Fruit fly (Drosophila melanogaster) whole organism, embryonic: Measurements from ENCODE around the gene CG4313.

Experiments used
- Antp ChIP-seq: fragments of 200-800 bp; sonication (Bioruptor generic); optimal IDR thresholded peaks from 3 replicates; lab custom pipeline; 2016; ENCODE audit warnings: missing biosample characterization, missing genetic modification characterization
- B-H2 ChIP-seq: fragments of 200-800 bp; sonication (Bioruptor generic); optimal IDR thresholded peaks from 2 replicates; lab custom pipeline; 2018; ENCODE audit warnings: missing biosample characterization, mild to moderate bottlenecking, missing genetic modification characterization
- Bdp1 ChIP-seq: fragments of 200-800 bp; sonication (Bioruptor generic); optimal IDR thresholded peaks from 3 replicates; lab custom pipeline; 2016; ENCODE audit warnings: missing biosample characterization, missing genetic modification characterization
- BtbVII ChIP-seq: fragments of 200-800 bp; sonication (Bioruptor generic); optimal IDR thresholded peaks from 3 replicates; lab custom pipeline; 2017; ENCODE audit warnings: missing biosample characterization, mild to moderate bottlenecking, missing genetic modification characterization
- C15 ChIP-seq: fragments of 200-800 bp; sonication (Bioruptor generic); IDR thresholded peaks from 3 replicates; pipeline ENCODE4 v1.3.6; 2022; ENCODE audit warnings: missing biosample characterization, missing genetic modification characterization
- CG10209 ChIP-seq: fragments of 200-800 bp; sonication (Bioruptor generic); optimal IDR thresholded peaks from 3 replicates; lab custom pipeline; 2017; ENCODE audit warnings: missing biosample characterization, mild to moderate bottlenecking, missing genetic modification characterization, missing genetic modification reagents
- CG10565 ChIP-seq: fragments of 200-800 bp; sonication (Bioruptor generic); optimal IDR thresholded peaks from 3 replicates; lab custom pipeline; 2016; ENCODE audit warnings: missing biosample characterization, mild to moderate bottlenecking, missing genetic modification characterization
- CG12219 ChIP-seq: fragments of 200-800 bp; sonication (Bioruptor generic); optimal IDR thresholded peaks from 3 replicates; lab custom pipeline; 2018; ENCODE audit warnings: missing biosample characterization, mild to moderate bottlenecking, missing genetic modification characterization
- CG12391 ChIP-seq: fragments of 200-800 bp; sonication (Bioruptor generic); optimal IDR thresholded peaks from 3 replicates; lab custom pipeline; 2018; ENCODE audit warnings: missing biosample characterization, mild to moderate bottlenecking, missing genetic modification characterization, moderate library complexity
- CG16779 ChIP-seq: fragments of 200-800 bp; sonication (Bioruptor generic); IDR thresholded peaks from 2 replicates; pipeline ENCODE4 v1.3.6; 2022; ENCODE audit warnings: missing biosample characterization, missing genetic modification characterization
- CG16813 ChIP-seq: fragments of 200-800 bp; sonication (Bioruptor generic); IDR thresholded peaks from 3 replicates; pipeline ENCODE4 v1.3.6; 2022; ENCODE audit warnings: missing biosample characterization, missing genetic modification characterization; ENCODE audit not compliant: partially characterized antibody
- CG2678 ChIP-seq: fragments of 200-800 bp; sonication (Bioruptor generic); optimal IDR thresholded peaks from 3 replicates; lab custom pipeline; 2019; ENCODE audit warnings: missing biosample characterization, mild to moderate bottlenecking, missing genetic modification characterization, moderate library complexity
- CG3163 ChIP-seq: fragments of 200-800 bp; sonication (Bioruptor generic); optimal IDR thresholded peaks from 3 replicates; lab custom pipeline; 2016; ENCODE audit warnings: missing biosample characterization, missing genetic modification characterization
- CG3726 ChIP-seq: fragments of 200-800 bp; sonication (Bioruptor generic); IDR thresholded peaks from 3 replicates; pipeline ENCODE4, ENCODE4 v1.3.6; 2022; ENCODE audit warnings: missing biosample characterization, missing genetic modification characterization
- CG43689 ChIP-seq: fragments of 200-800 bp; sonication (Bioruptor generic); IDR thresholded peaks from 2 replicates; pipeline ENCODE4 v1.3.6; 2022; ENCODE audit warnings: missing biosample characterization, missing genetic modification characterization
- CG4404 ChIP-seq: fragments of 200-800 bp; sonication (Bioruptor generic); IDR thresholded peaks from 2 replicates; pipeline ENCODE4 v1.3.6; 2022; ENCODE audit warnings: missing biosample characterization, missing genetic modification characterization
- CG4707 ChIP-seq: fragments of 200-800 bp; sonication (Bioruptor generic); optimal IDR thresholded peaks from 2 replicates; lab custom pipeline; 2018; ENCODE audit warnings: missing biosample characterization, mild to moderate bottlenecking, missing genetic modification characterization, moderate library complexity
- CG7372 ChIP-seq: fragments of 200-800 bp; sonication (Bioruptor generic); IDR thresholded peaks from 2 replicates; pipeline ENCODE4 v1.3.6; 2022; ENCODE audit warnings: missing biosample characterization, missing genetic modification characterization
- Camta ChIP-seq: fragments of 200-800 bp; sonication (Bioruptor generic); optimal IDR thresholded peaks from 2 replicates; lab custom pipeline; 2016; ENCODE audit warnings: missing biosample characterization, missing genetic modification characterization
- D19A ChIP-seq: fragments of 200-800 bp; optimal IDR thresholded peaks from 3 replicates; lab custom pipeline; 2019; ENCODE audit warnings: missing biosample characterization, mild to moderate bottlenecking, missing genetic modification characterization, moderate library complexity
- Dp ChIP-seq: fragments of 200-800 bp; sonication (Bioruptor generic); optimal IDR thresholded peaks from 2 replicates; lab custom pipeline; 2018; ENCODE audit warnings: missing biosample characterization, mild to moderate bottlenecking, missing genetic modification characterization, moderate library complexity
- Elba2 ChIP-seq: fragments of 200-800 bp; sonication (Bioruptor generic); optimal IDR thresholded peaks from 3 replicates; lab custom pipeline; 2016; ENCODE audit warnings: missing biosample characterization, missing genetic modification characterization
- Gug ChIP-seq: fragments of 200-800 bp; sonication (Bioruptor generic); IDR thresholded peaks from 4 replicates; pipeline ENCODE4 v1.3.6; 2022; ENCODE audit warnings: missing biosample characterization, missing genetic modification characterization
- HLH4C ChIP-seq: fragments of 200-800 bp; sonication (Bioruptor generic); IDR thresholded peaks from 3 replicates; pipeline ENCODE4 v1.3.6; 2022; ENCODE audit warnings: missing biosample characterization, missing genetic modification characterization; ENCODE audit not compliant: partially characterized antibody
- HLHmδ ChIP-seq: fragments of 200-800 bp; sonication (Bioruptor generic); optimal IDR thresholded peaks from 2 replicates; lab custom pipeline; 2018; ENCODE audit warnings: missing biosample characterization, mild to moderate bottlenecking, missing genetic modification characterization, moderate library complexity
- Lpt ChIP-seq: fragments of >200 bp; optimal IDR thresholded peaks from 2 replicates; lab custom pipeline; 2018; ENCODE audit warnings: missing biosample characterization, missing genetic modification characterization
- Nf-YA ChIP-seq: fragments of 200-800 bp; sonication (Bioruptor generic); IDR thresholded peaks from 2 replicates; pipeline ENCODE4 v1.3.6; 2022; ENCODE audit warnings: missing biosample characterization, missing genetic modification characterization
- Six4 ChIP-seq: fragments of 200-800 bp; sonication (Bioruptor generic); optimal IDR thresholded peaks from 2 replicates; lab custom pipeline; 2016; ENCODE audit warnings: missing biosample characterization, missing genetic modification characterization
- Sox100B ChIP-seq: fragments of 200-800 bp; sonication (Bioruptor generic); optimal IDR thresholded peaks from 3 replicates; lab custom pipeline; 2018; ENCODE audit warnings: missing biosample characterization, mild to moderate bottlenecking, missing genetic modification characterization
- Ssrp ChIP-seq: fragments of 200-800 bp; sonication (Bioruptor generic); optimal IDR thresholded peaks from 2 replicates; lab custom pipeline; 2018; ENCODE audit warnings: missing biosample characterization, mild to moderate bottlenecking, missing genetic modification characterization, moderate library complexity
- TFAM ChIP-seq: fragments of 200-800 bp; sonication (Bioruptor generic); optimal IDR thresholded peaks from 2 replicates; lab custom pipeline; 2017; ENCODE audit warnings: missing biosample characterization, missing genetic modification characterization, inconsistent platforms
- Usf ChIP-seq: fragments of 200-800 bp; sonication (Bioruptor generic); optimal IDR thresholded peaks from 2 replicates; lab custom pipeline; 2017; ENCODE audit warnings: missing genotype, missing biosample characterization, missing genetic modification characterization
- bsh ChIP-seq, 2 experiments: fragments of 200-800 bp; sonication (Bioruptor generic); optimal IDR thresholded peaks; 2 replicates each; lab custom pipeline; 2017 to 2018; ENCODE audit warnings: mild to moderate bottlenecking in 2 of 2, missing biosample characterization in 2 of 2, missing genetic modification characterization in 2 of 2, moderate library complexity in 1 of 2
- da ChIP-seq: fragments of 200-800 bp; sonication (Bioruptor generic); optimal IDR thresholded peaks from 2 replicates; lab custom pipeline; 2016; ENCODE audit warnings: missing biosample characterization, missing genetic modification characterization
- dmrt11E ChIP-seq: fragments of 200-800 bp; sonication (Bioruptor generic); optimal IDR thresholded peaks from 3 replicates; lab custom pipeline; 2018; ENCODE audit warnings: missing biosample characterization, mild to moderate bottlenecking, missing genetic modification characterization, moderate library complexity
- dmrt99B ChIP-seq: fragments of 200-800 bp; sonication (Bioruptor generic); optimal IDR thresholded peaks from 2 replicates; lab custom pipeline; 2018; ENCODE audit warnings: missing biosample characterization, mild to moderate bottlenecking, missing genetic modification characterization, moderate library complexity
- dpn ChIP-seq, 2 experiments: fragments of 200-800 bp; sonication (Bioruptor generic); optimal IDR thresholded peaks; 3 replicates each; lab custom pipeline; 2016; ENCODE audit warnings: missing biosample characterization in 2 of 2, missing genetic modification characterization in 2 of 2
- fd102C ChIP-seq: fragments of 200-800 bp; sonication (Bioruptor generic); optimal IDR thresholded peaks from 2 replicates; lab custom pipeline; 2018; ENCODE audit warnings: missing biosample characterization, mild to moderate bottlenecking, missing genetic modification characterization, moderate library complexity
- fru ChIP-seq: fragments of >200 bp; optimal IDR thresholded peaks from 2 replicates; lab custom pipeline; 2017
- hkb ChIP-seq, 2 experiments: fragments of 200-800 bp in 1 of 2; fragments of >200 bp in 1 of 2; sonication (Bioruptor generic) in 1 of 2; IDR thresholded peaks in 1 of 2; optimal IDR thresholded peaks in 1 of 2; 2 replicates each; pipeline versions ENCODE4 v1.3.6 to Lab custom; 2017 to 2022; ENCODE audit warnings: missing biosample characterization in 1 of 2, missing genetic modification characterization in 1 of 2
- insv ChIP-seq, 2 experiments: fragments of 200-800 bp; sonication (Bioruptor generic); optimal IDR thresholded peaks; 3 replicates each; lab custom pipeline; 2016 to 2018; ENCODE audit warnings: missing biosample characterization in 2 of 2, missing genetic modification characterization in 2 of 2
- lab ChIP-seq: fragments of 200-800 bp; sonication (Bioruptor generic); optimal IDR thresholded peaks from 3 replicates; lab custom pipeline; 2017; ENCODE audit warnings: missing biosample characterization, missing genetic modification characterization, mild to moderate bottlenecking, moderate library complexity, missing genetic modification reagents
- maf-S ChIP-seq: fragments of 200-800 bp; sonication (Bioruptor generic); optimal IDR thresholded peaks from 2 replicates; lab custom pipeline; 2016; ENCODE audit warnings: missing biosample characterization, missing genetic modification characterization
- nau ChIP-seq: fragments of 200-800 bp; sonication (Bioruptor generic); optimal IDR thresholded peaks from 3 replicates; lab custom pipeline; 2017; ENCODE audit warnings: missing biosample characterization, mild to moderate bottlenecking, missing genetic modification characterization, missing genetic modification reagents
- nom ChIP-seq: fragments of 200-800 bp; sonication (Bioruptor generic); optimal IDR thresholded peaks from 2 replicates; lab custom pipeline; 2017; ENCODE audit warnings: missing biosample characterization, missing genetic modification characterization, mild to moderate bottlenecking, moderate library complexity, missing genetic modification reagents
- onecut ChIP-seq: fragments of 200-800 bp; sonication (Bioruptor generic); IDR thresholded peaks from 2 replicates; pipeline ENCODE4 v1.3.6; 2022; ENCODE audit warnings: missing biosample characterization, missing genetic modification characterization
- repo ChIP-seq: fragments of 200-800 bp; sonication (Bioruptor generic); optimal IDR thresholded peaks from 2 replicates; lab custom pipeline; 2016; ENCODE audit warnings: missing biosample characterization, missing genetic modification characterization
- seq ChIP-seq: fragments of 200-800 bp; sonication (Bioruptor generic); IDR thresholded peaks from 2 replicates; pipeline ENCODE4 v1.3.6; 2022; ENCODE audit warnings: missing biosample characterization, missing genetic modification characterization
- trh ChIP-seq: fragments of 200-800 bp; sonication (Bioruptor generic); optimal IDR thresholded peaks from 2 replicates; lab custom pipeline; 2016; ENCODE audit warnings: missing biosample characterization, missing genetic modification characterization
- wek ChIP-seq: fragments of 200-800 bp; sonication (Bioruptor generic); optimal IDR thresholded peaks from 3 replicates; lab custom pipeline; 2018; ENCODE audit warnings: missing biosample characterization, mild to moderate bottlenecking, missing genetic modification characterization, moderate library complexity

CG4313 gene

dm6 chrX:2080367-2080927 lies 38.8 kb downstream of the CG4313 start, which contains the start of the genes CG16903 and Unc-76 (continued):
- TF ChIP-seq HLH4C (GFP tag; lab: Robert Waterston, UW) (peak; percentile 49), Bdp1 (GFP tag; lab: Kevin White, UChicago) (peak; percentile 20), CG12391 (tag; lab: Kevin White, UChicago) (peak; percentile 60), C15 (GFP tag; lab: Robert Waterston, UW) (no peak), insv (GFP tag; optimal IDR thresholded peaks at IDR 0.05; lab: Kevin White, UChicago) (peak in 1 of 2 experiments; percentile 87), CG3163 (GFP tag; lab: Kevin White, UChicago) (peak; percentile 25), fd102C (no peak), Camta (GFP tag; lab: Kevin White, UChicago) (no peak), dmrt11E (tag; lab: Kevin White, UChicago) (peak; percentile 8), Elba2 (GFP tag; lab: Kevin White, UChicago) (peak; percentile 36), CG10209 (GFP tag; lab: Kevin White, UChicago) (no peak), CG43689 (GFP tag; lab: Robert Waterston, UW) (no peak), CG4707 (GFP tag; lab: Kevin White, UChicago) (peak; percentile 40), Nf-YA (no peak), CG16813 (GFP tag; lab: Robert Waterston, UW) (no peak), trh (no peak), nau (peak; percentile 38), repo (GFP tag; lab: Kevin White, UChicago) (no peak), wek (GFP tag; lab: Kevin White, UChicago) (peak; percentile 60), BtbVII (peak; percentile 63), CG3726 (GFP tag; lab: Robert Waterston, UW) (no peak), CG4404 (GFP tag; lab: Robert Waterston, UW) (no peak), D19A (tag; lab: Kevin White, UChicago) (peak; percentile 37), nom (GFP tag; lab: Kevin White, UChicago) (peak; percentile 69), hkb (optimal IDR thresholded peaks at IDR 0.05; lab: Kevin White, UChicago) (peak; percentile 61), hkb (GFP tag; IDR thresholded peaks at IDR 0.05; lab: Robert Waterston, UW) (peak; percentile 65), CG10565 (GFP tag; lab: Kevin White, UChicago) (no peak), CG2678 (tag; lab: Kevin White, UChicago) (peak; percentile 41), dmrt99B (tag; lab: Kevin White, UChicago) (peak; percentile 7), CG12219 (GFP tag; lab: Kevin White, UChicago) (peak; percentile 32), seq (GFP tag; lab: Robert Waterston, UW) (peak; percentile 62; the same call in 1 of the 2 replicates), Lpt (GFP tag; lab: Kevin White, UChicago) (no peak), Usf (no peak), dpn (GFP tag; optimal IDR thresholded peaks at IDR 0.05; lab: Kevin White, UChicago) (peak; percentile 7 to 35), Gug (no peak), Six4 (peak; percentile 7), fru (no peak), B-H2 (peak; percentile 81), da (GFP tag; lab: Kevin White, UChicago) (no peak), bsh (GFP tag; optimal IDR thresholded peaks at IDR 0.05; lab: Kevin White, UChicago) (peak in 1 of 2 experiments; percentile 21), lab (peak; percentile 43), onecut (GFP tag; lab: Robert Waterston, UW) (peak; percentile 16; the same call in 1 of the 2 replicates), Antp (GFP tag; lab: Kevin White, UChicago) (peak; percentile 6), HLHmδ (GFP tag; lab: Kevin White, UChicago) (peak; percentile 77), CG16779 (GFP tag; lab: Robert Waterston, UW) (no peak), Dp (GFP tag; lab: Kevin White, UChicago) (peak; percentile 65), Ssrp (no peak), maf-S (no peak), TFAM (GFP tag; lab: Kevin White, UChicago) (no peak), Sox100B (GFP tag; lab: Kevin White, UChicago) (no peak), CG7372 (GFP tag; lab: Robert Waterston, UW) (no peak)
